Worm (Caenorhabditis elegans): ENCODE results near the gene mrpl-50.

The mrpl-50 gene

DNA sequence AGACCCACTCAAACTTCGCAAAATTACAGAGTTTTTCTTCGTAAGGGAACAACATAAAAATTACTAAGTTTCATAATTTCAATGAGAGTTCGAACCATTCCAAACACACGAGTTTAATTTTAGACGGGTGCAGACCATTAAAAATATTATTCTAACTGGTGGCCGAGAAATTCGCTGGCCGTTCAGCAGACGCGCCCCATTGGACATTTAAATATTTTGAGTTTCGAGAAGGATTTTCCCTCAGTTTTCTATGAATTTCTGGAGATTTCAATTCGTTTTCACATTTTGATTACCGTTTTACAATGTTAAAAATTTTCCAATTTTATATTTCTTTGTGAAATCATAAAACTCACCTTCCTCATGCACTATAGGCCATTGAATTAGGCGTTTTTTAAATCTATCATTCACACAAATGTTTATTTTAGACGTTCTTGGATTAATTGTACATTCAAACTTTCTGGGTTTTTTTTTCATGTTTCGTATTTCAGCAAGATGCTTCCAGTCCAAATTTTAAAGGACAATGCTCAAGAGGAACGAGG lies 2.3 kb upstream of the mrpl-50 start, which contains the start of gene cct-2:
TSS of gene cct-2 (plus strand) at position 489 of the 539 bp plus-strand sequence.
- TF ChIP-seq lin-54 (GFP tag; optimal IDR thresholded peaks at IDR 0.05) (peak; percentile 2), lin-26 (GFP tag; IDR thresholded peaks at IDR 0.05) (no peak), F37B4.10 (GFP tag; IDR thresholded peaks at IDR 0.05) (no peak), nhr-90 (tag; optimal IDR thresholded peaks at IDR 0.05) (no peak), snpc-3.4 (tag; optimal IDR thresholded peaks at IDR 0.05) (peak; percentile 19), let-526 (GFP tag; IDR thresholded peaks at IDR 0.05) (no peak), lsy-27 (tag; optimal IDR thresholded peaks at IDR 0.05; ENCODE audit: borderline replicate concordance, insufficient read depth) (no peak), nhr-80 (tag; optimal IDR thresholded peaks at IDR 0.05) (peak; percentile 12), attf-5 (GFP tag; optimal IDR thresholded peaks at IDR 0.05) (peak; percentile 39), dpl-1 (GFP tag; optimal IDR thresholded peaks at IDR 0.05) (no peak), die-1 (tag; optimal IDR thresholded peaks at IDR 0.05) (no peak), hmg-1.2 (GFP tag; IDR thresholded peaks at IDR 0.05) (peak; percentile 14; the same call in 1 of the 2 replicates), mcd-1 (GFP tag; IDR thresholded peaks at IDR 0.05) (peak; percentile 69), B0035.1 (tag; optimal IDR thresholded peaks at IDR 0.05) (no peak), ztf-26 (tag; optimal IDR thresholded peaks at IDR 0.05) (no peak), madf-8 (GFP tag; conservative IDR thresholded peaks at IDR 0.05) (0 out of 2 replicates have a peak, but pooled peaks have one; percentile 17), tlf-1 (GFP tag; optimal IDR thresholded peaks at IDR 0.05) (no peak), snpc-4 (GFP tag; optimal IDR thresholded peaks at IDR 0.05) (no peak), snpc-4 (tag; optimal IDR thresholded peaks at IDR 0.05) (peak in 1 of 4 experiments; percentile 59), ZK185.1 (tag; optimal IDR thresholded peaks at IDR 0.05; ENCODE audit: poor library complexity, severe bottlenecking) (peak; percentile 59), egl-44 (GFP tag; IDR thresholded peaks at IDR 0.05) (no peak), madf-6 (GFP tag; IDR thresholded peaks at IDR 0.05) (peak; percentile 32; the same call in 1 of the 2 replicates), mes-4 (tag; optimal IDR thresholded peaks at IDR 0.05) (no peak), hmg-20 (GFP tag; IDR thresholded peaks at IDR 0.05) (no peak), attf-6 (GFP tag; IDR thresholded peaks at IDR 0.05) (no peak), him-1 (tag; optimal IDR thresholded peaks at IDR 0.05) (peak; percentile 1), F49E8.2 (tag; optimal IDR thresholded peaks at IDR 0.05; ENCODE audit: insufficient read depth) (peak; percentile 7), akir-1 (GFP tag; optimal IDR thresholded peaks at IDR 0.05) (no peak), F10E7.11 (tag; optimal IDR thresholded peaks at IDR 0.05) (no peak), lsl-1 (GFP tag; optimal IDR thresholded peaks at IDR 0.05) (peak; percentile 1), ztf-3 (GFP tag; optimal IDR thresholded peaks at IDR 0.05) (no peak), madf-3 (GFP tag; IDR thresholded peaks at IDR 0.05) (no peak), ceh-100 (GFP tag; IDR thresholded peaks at IDR 0.05) (no peak), Y79H2A.3 (GFP tag; conservative IDR thresholded peaks at IDR 0.05) (no peak), ekl-4 (GFP tag; IDR thresholded peaks at IDR 0.05) (no peak), hsf-1 (GFP tag; IDR thresholded peaks at IDR 0.05) (peak; percentile 69; the same call in 1 of the 2 replicates)

DNA sequence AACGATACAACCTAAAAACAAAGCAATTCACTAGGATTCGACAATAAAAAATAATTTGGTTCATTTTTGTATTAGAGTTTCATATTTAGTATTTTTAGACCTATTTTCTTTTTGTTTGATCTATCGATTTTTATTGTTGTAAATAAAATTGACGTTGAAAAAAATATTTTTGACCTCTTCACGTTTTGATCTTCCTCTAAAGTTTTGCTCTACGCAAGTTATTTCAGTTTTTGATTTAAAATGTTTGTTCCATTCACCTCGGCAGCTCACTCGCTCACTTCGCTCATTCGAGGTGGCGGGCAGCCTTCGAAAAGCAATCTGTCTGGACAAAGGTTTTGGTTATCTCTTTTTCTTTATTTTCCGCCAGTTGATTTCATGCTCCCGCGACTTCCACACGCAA lies 1.1 kb downstream of the mrpl-50 start, which contains the start of gene enol-1:
TSS of gene enol-1 (plus strand) at position 235 of the 400 bp plus-strand sequence.
- peak; percentile 66 for TF ChIP-seq xnd-1 (tag; optimal IDR thresholded peaks at IDR 0.05)
- no peak for TF ChIP-seq ekl-4 (GFP tag; IDR thresholded peaks at IDR 0.05)
- no peak; the same call in 1 of the 2 replicates for TF ChIP-seq madf-3 (GFP tag; IDR thresholded peaks at IDR 0.05)
- TF ChIP-seq dpl-1 (GFP tag; optimal IDR thresholded peaks at IDR 0.05) = peak; percentile 33
- 0 out of 2 replicates have a peak, but pooled peaks have one; percentile 30 for TF ChIP-seq attf-6 (GFP tag; IDR thresholded peaks at IDR 0.05)
- peak; percentile 34 for TF ChIP-seq lsl-1 (GFP tag; optimal IDR thresholded peaks at IDR 0.05)
- peak; percentile 77 for TF ChIP-seq efl-1 (GFP tag; optimal IDR thresholded peaks at IDR 0.05)
- no peak for TF ChIP-seq cebp-1 (GFP tag; IDR thresholded peaks at IDR 0.05)
- peak; percentile 12 for TF ChIP-seq cebp-1 (tag; optimal IDR thresholded peaks at IDR 0.05)
- no peak for TF ChIP-seq akir-1 (GFP tag; optimal IDR thresholded peaks at IDR 0.05)
- TF ChIP-seq lin-54 (GFP tag; optimal IDR thresholded peaks at IDR 0.05) = peak; percentile 15
- no peak for TF ChIP-seq fkh-3 (tag; optimal IDR thresholded peaks at IDR 0.05)
- TF ChIP-seq ceh-79 (tag; optimal IDR thresholded peaks at IDR 0.05) = no peak
- TF ChIP-seq ceh-91 (GFP tag; IDR thresholded peaks at IDR 0.05) = peak; percentile 70
- peak; percentile 63 for TF ChIP-seq hsf-1 (GFP tag; IDR thresholded peaks at IDR 0.05)
- peak; percentile 90 for TF ChIP-seq madf-6 (GFP tag; IDR thresholded peaks at IDR 0.05)
- TF ChIP-seq F33H1.4 (GFP tag; IDR thresholded peaks at IDR 0.05) = peak; percentile 50
- no peak for TF ChIP-seq gei-17 (GFP tag; optimal IDR thresholded peaks at IDR 0.05)
- TF ChIP-seq K11D2.4 (GFP tag; IDR thresholded peaks at IDR 0.05) = 0 out of 2 replicates have a peak, but pooled peaks have one; percentile 14
- no peak for TF ChIP-seq B0261.1 (tag; optimal IDR thresholded peaks at IDR 0.05)

Measured in whole organism, young adult.